Worm (Caenorhabditis elegans) whole organism, young adult: ENCODE results near the gene daao-1.
A peak's percentile ranks its signal among the peaks of the same experiment; 100 is the strongest.

Source experiments
- B0019.2 ChIP-seq: fragments of 200-800 bp; sonication (Bioruptor generic); conservative IDR thresholded peaks from 2 replicates; pipeline ENCODE4 v1.3.6; 2022; ENCODE audit warnings: missing genetic modification reagents, missing genetic modification characterization, missing compliant biosample characterization
- B0035.1 ChIP-seq: sonication (generic microtip); optimal IDR thresholded peaks from 2 replicates; lab custom pipeline; 2016; ENCODE audit warnings: missing genetic modification characterization, mild to moderate bottlenecking, missing compliant biosample characterization, missing genotype, missing genetic modification reagents
- B0261.1 ChIP-seq: sonication (generic microtip); optimal IDR thresholded peaks from 2 replicates; lab custom pipeline; 2016; ENCODE audit warnings: mild to moderate bottlenecking, missing genetic modification characterization, moderate library complexity, missing compliant biosample characterization
- D2030.7 ChIP-seq: fragments of 200-800 bp; sonication (Bioruptor generic); IDR thresholded peaks from 2 replicates; pipeline ENCODE4 v1.3.6; 2022; ENCODE audit warnings: missing genetic modification reagents, missing genetic modification characterization, missing compliant biosample characterization
- F49E8.2 ChIP-seq: sonication (generic microtip); optimal IDR thresholded peaks from 3 replicates; lab custom pipeline; 2017; ENCODE audit warnings: missing genetic modification characterization, mild to moderate bottlenecking, missing compliant biosample characterization, antibody characterized with exemption, moderate library complexity; ENCODE audit not compliant: insufficient read depth
- F57C9.4 ChIP-seq: sonication (generic microtip); optimal IDR thresholded peaks from 2 replicates; lab custom pipeline; 2017; ENCODE audit warnings: mild to moderate bottlenecking, missing genetic modification characterization, missing compliant biosample characterization
- K11D2.4 ChIP-seq: fragments of 200-800 bp; sonication (Bioruptor generic); IDR thresholded peaks from 2 replicates; pipeline ENCODE4 v1.3.6; 2022; ENCODE audit warnings: missing genetic modification reagents, missing genetic modification characterization, missing compliant biosample characterization
- K12H6.12 ChIP-seq: fragments of 200-800 bp; sonication (Bioruptor generic); optimal IDR thresholded peaks from 2 replicates; lab custom pipeline; 2018; ENCODE audit warnings: mild to moderate bottlenecking, missing genetic modification characterization, missing compliant biosample characterization
- T07F8.4 ChIP-seq: sonication (generic microtip); optimal IDR thresholded peaks from 2 replicates; lab custom pipeline; 2016; ENCODE audit warnings: mild to moderate bottlenecking, missing genetic modification characterization, moderate library complexity, missing compliant biosample characterization
- T26A5.8 ChIP-seq: sonication (generic microtip); optimal IDR thresholded peaks from 2 replicates; lab custom pipeline; 2016; ENCODE audit warnings: missing genetic modification characterization, missing compliant biosample characterization
- Y67H2A.10 ChIP-seq: fragments of 200-800 bp; sonication (Bioruptor generic); conservative IDR thresholded peaks from 2 replicates; pipeline ENCODE4 v1.3.6; 2022; ENCODE audit warnings: missing genetic modification reagents, missing genetic modification characterization, missing compliant biosample characterization
- athp-1 ChIP-seq: sonication (generic microtip); optimal IDR thresholded peaks from 2 replicates; lab custom pipeline; 2017; ENCODE audit warnings: mild to moderate bottlenecking, missing genetic modification characterization, missing compliant biosample characterization
- attf-5 ChIP-seq: fragments of 200-800 bp; sonication (Bioruptor generic); optimal IDR thresholded peaks from 2 replicates; lab custom pipeline; 2018; ENCODE audit warnings: mild to moderate bottlenecking, missing genetic modification characterization, missing compliant biosample characterization
- bed-2 ChIP-seq: fragments of 200-800 bp; sonication (Bioruptor generic); IDR thresholded peaks from 2 replicates; pipeline ENCODE4 v1.3.6; 2022; ENCODE audit warnings: missing genetic modification reagents, missing genetic modification characterization, missing compliant biosample characterization
- ceh-58 ChIP-seq: fragments of 200-800 bp; sonication (Bioruptor generic); IDR thresholded peaks from 2 replicates; pipeline ENCODE4 v1.3.6; 2022; ENCODE audit warnings: missing genetic modification characterization, missing compliant biosample characterization
- ceh-79 ChIP-seq: sonication (generic microtip); optimal IDR thresholded peaks from 2 replicates; lab custom pipeline; 2017; ENCODE audit warnings: mild to moderate bottlenecking, missing genetic modification characterization, missing compliant biosample characterization
- die-1 ChIP-seq: sonication (generic microtip); optimal IDR thresholded peaks from 2 replicates; lab custom pipeline; 2016; ENCODE audit warnings: missing genotype, mild to moderate bottlenecking, missing genetic modification characterization, missing compliant biosample characterization
- dox-1 ChIP-seq: fragments of 200-800 bp; sonication (Bioruptor generic); IDR thresholded peaks from 2 replicates; pipeline ENCODE4 v1.3.6; 2022; ENCODE audit warnings: missing genetic modification reagents, missing genetic modification characterization, missing compliant biosample characterization
- dpff-1 ChIP-seq: sonication (generic microtip); optimal IDR thresholded peaks from 2 replicates; lab custom pipeline; 2017; ENCODE audit warnings: mild to moderate bottlenecking, missing genetic modification characterization, missing compliant biosample characterization
- egl-44 ChIP-seq: fragments of 200-800 bp; sonication (Bioruptor generic); IDR thresholded peaks from 2 replicates; pipeline ENCODE4 v1.3.6; 2022; ENCODE audit warnings: missing genetic modification reagents, missing genetic modification characterization, missing compliant biosample characterization
- egrh-3 ChIP-seq: fragments of 200-800 bp; sonication (Bioruptor generic); IDR thresholded peaks from 2 replicates; pipeline ENCODE4 v1.3.6; 2022; ENCODE audit warnings: missing genetic modification reagents, missing genetic modification characterization, missing compliant biosample characterization
- ekl-4 ChIP-seq: fragments of 200-800 bp; sonication (Bioruptor generic); IDR thresholded peaks from 2 replicates; pipeline ENCODE4 v1.3.6; 2022; ENCODE audit warnings: missing genetic modification reagents, missing genetic modification characterization, missing compliant biosample characterization
- fkh-3 ChIP-seq: sonication (generic microtip); optimal IDR thresholded peaks from 2 replicates; lab custom pipeline; 2016; ENCODE audit warnings: mild to moderate bottlenecking, missing genetic modification characterization, missing compliant biosample characterization
- hmg-20 ChIP-seq: fragments of 200-800 bp; sonication (Bioruptor generic); IDR thresholded peaks from 2 replicates; pipeline ENCODE4 v1.3.6; 2022; ENCODE audit warnings: missing genetic modification reagents, missing genetic modification characterization, missing compliant biosample characterization
- hsf-1 ChIP-seq: fragments of 200-800 bp; sonication (Bioruptor generic); IDR thresholded peaks from 2 replicates; pipeline ENCODE4 v1.3.6; 2022; ENCODE audit warnings: missing genetic modification reagents, missing genetic modification characterization, missing compliant biosample characterization
- let-607 ChIP-seq, 2 experiments: fragments of 200-800 bp in 1 of 2; sonication (Bioruptor generic) in 1 of 2; sonication (generic microtip) in 1 of 2; optimal IDR thresholded peaks; 2 replicates each; lab custom pipeline; 2016 to 2018; ENCODE audit warnings: mild to moderate bottlenecking in 2 of 2, missing compliant biosample characterization in 2 of 2, missing genetic modification characterization in 2 of 2, moderate library complexity in 2 of 2, missing genotype in 1 of 2
- lin-35 ChIP-seq, 3 experiments: fragments of 150-350 bp in 2 of 3; sonication (generic microtip) in 1 of 3; optimal IDR thresholded peaks; 2 replicates each; lab custom pipeline; 2014 to 2018; ENCODE audit warnings: missing biosample characterization in 3 of 3, missing genetic modification characterization in 3 of 3, missing genetic modification reagents in 3 of 3
- lsl-1 ChIP-seq: fragments of 200-800 bp; sonication (Bioruptor generic); optimal IDR thresholded peaks from 2 replicates; lab custom pipeline; 2018; ENCODE audit warnings: mild to moderate bottlenecking, missing genetic modification characterization, moderate library complexity, missing compliant biosample characterization
- lsy-27 ChIP-seq: sonication (generic microtip); optimal IDR thresholded peaks from 2 replicates; lab custom pipeline; 2017; ENCODE audit warnings: missing genetic modification characterization, mild to moderate bottlenecking, missing compliant biosample characterization, antibody characterized with exemption, missing genotype, borderline replicate concordance; ENCODE audit not compliant: insufficient read depth
- madf-10 ChIP-seq: sonication (generic microtip); optimal IDR thresholded peaks from 2 replicates; lab custom pipeline; 2016; ENCODE audit warnings: mild to moderate bottlenecking, missing genetic modification characterization, missing compliant biosample characterization
- madf-3 ChIP-seq: fragments of 200-800 bp; sonication (Bioruptor generic); IDR thresholded peaks from 2 replicates; pipeline ENCODE4 v1.3.6; 2022; ENCODE audit warnings: missing genetic modification reagents, missing genetic modification characterization, missing compliant biosample characterization
- mcd-1 ChIP-seq: fragments of 200-800 bp; sonication (Bioruptor generic); IDR thresholded peaks from 2 replicates; pipeline ENCODE4 v1.3.6; 2022; ENCODE audit warnings: missing genetic modification reagents, missing genetic modification characterization, missing compliant biosample characterization
- mel-28 ChIP-seq: sonication (generic microtip); optimal IDR thresholded peaks from 2 replicates; lab custom pipeline; 2016; ENCODE audit warnings: borderline replicate concordance, mild to moderate bottlenecking, missing genetic modification characterization, missing compliant biosample characterization
- mxl-1 ChIP-seq: sonication (generic microtip); optimal IDR thresholded peaks from 2 replicates; lab custom pipeline; 2016; ENCODE audit warnings: missing genetic modification characterization, missing compliant biosample characterization
- nfyb-1 ChIP-seq: fragments of 200-800 bp; sonication (Bioruptor generic); IDR thresholded peaks from 2 replicates; pipeline ENCODE4 v1.3.6; 2022; ENCODE audit warnings: missing genetic modification reagents, missing genetic modification characterization, missing compliant biosample characterization
- pbrm-1 ChIP-seq: fragments of 200-800 bp; sonication (Bioruptor generic); IDR thresholded peaks from 2 replicates; pipeline ENCODE4 v1.3.6; 2022; ENCODE audit warnings: missing genetic modification reagents, missing genetic modification characterization, missing compliant biosample characterization
- repo-1 ChIP-seq: sonication (generic microtip); optimal IDR thresholded peaks from 2 replicates; lab custom pipeline; 2017; ENCODE audit warnings: mild to moderate bottlenecking, missing genetic modification characterization, missing compliant biosample characterization
- rpc-1 ChIP-seq, 2 experiments: fragments of 150-350 bp in 1 of 2; sonication (generic microtip) in 1 of 2; optimal IDR thresholded peaks; 2 replicates each; lab custom pipeline; 2014 to 2018; ENCODE audit warnings: missing biosample characterization in 1 of 2, missing genetic modification characterization in 1 of 2, missing genetic modification reagents in 1 of 2, missing genotype in 1 of 2
- snpc-1.3 ChIP-seq: sonication (generic microtip); optimal IDR thresholded peaks from 2 replicates; lab custom pipeline; 2017; ENCODE audit warnings: missing genetic modification characterization, mild to moderate bottlenecking, missing compliant biosample characterization, antibody characterized with exemption, moderate library complexity, missing genotype, missing genetic modification reagents; ENCODE audit not compliant: insufficient read depth
- snpc-3.4 ChIP-seq: sonication (generic microtip); optimal IDR thresholded peaks from 2 replicates; lab custom pipeline; 2017; ENCODE audit warnings: missing genetic modification characterization, mild to moderate bottlenecking, missing compliant biosample characterization, antibody characterized with exemption, moderate library complexity, missing genotype, missing genetic modification reagents
- unc-130 ChIP-seq: sonication (generic microtip); optimal IDR thresholded peaks from 2 replicates; lab custom pipeline; 2016; ENCODE audit warnings: missing genetic modification reagents, missing genetic modification characterization, missing compliant biosample characterization
- unc-62 ChIP-seq: fragments of 150-350 bp; optimal IDR thresholded peaks from 2 replicates; lab custom pipeline; 2014; ENCODE audit warnings: missing biosample characterization, missing genetic modification reagents, missing genetic modification characterization
- zfh-2 ChIP-seq: fragments of 200-800 bp; sonication (Bioruptor generic); conservative IDR thresholded peaks from 2 replicates; pipeline ENCODE4 v1.3.6; 2022; ENCODE audit warnings: missing genetic modification reagents, missing genetic modification characterization, missing compliant biosample characterization
- zim-3 ChIP-seq: sonication (generic microtip); optimal IDR thresholded peaks from 2 replicates; lab custom pipeline; 2017; ENCODE audit warnings: mild to moderate bottlenecking, missing genetic modification characterization, moderate library complexity, missing compliant biosample characterization
- ztf-18 ChIP-seq: sonication (generic microtip); optimal IDR thresholded peaks from 2 replicates; lab custom pipeline; 2016; ENCODE audit warnings: missing genotype, mild to moderate bottlenecking, missing genetic modification characterization, missing compliant biosample characterization
- ztf-26 ChIP-seq: sonication (generic microtip); optimal IDR thresholded peaks from 2 replicates; lab custom pipeline; 2017; ENCODE audit warnings: missing genetic modification characterization, missing compliant biosample characterization

The daao-1 gene

ce11 chrIV:2639666-2640273 is 25.8 kb downstream of the daao-1 start:
- TF ChIP-seq unc-62 (GFP tag; lab: Kevin White, UChicago): no peak
- TF ChIP-seq mxl-1 (tag; lab: Kevin White, UChicago): no peak
- TF ChIP-seq snpc-3.4 (tag; lab: Kevin White, UChicago): peak; percentile 42
- peak; percentile 42 for TF ChIP-seq repo-1 (tag; lab: Kevin White, UChicago)
- 0 out of 2 replicates have a peak, but pooled peaks have one; percentile 34 for TF ChIP-seq zfh-2
- TF ChIP-seq B0019.2: no peak
- no peak for TF ChIP-seq dpff-1 (tag; lab: Kevin White, UChicago)
- peak; percentile 54 for TF ChIP-seq attf-5 (GFP tag; lab: Kevin White, UChicago)
- peak; percentile 19 for TF ChIP-seq madf-10
- TF ChIP-seq T26A5.8 (tag; lab: Kevin White, UChicago): peak; percentile 62
- peak; percentile 65 for TF ChIP-seq ekl-4 (GFP tag; lab: Robert Waterston, UW)
- peak in 1 of 2 experiments; percentile 55 for TF ChIP-seq let-607 (tag; optimal IDR thresholded peaks at IDR 0.05; lab: Kevin White, UChicago)
- TF ChIP-seq F57C9.4 (tag; lab: Kevin White, UChicago): no peak
- TF ChIP-seq K11D2.4 (GFP tag; lab: Robert Waterston, UW): no peak
- peak; percentile 15 for TF ChIP-seq ztf-26 (tag; lab: Kevin White, UChicago)
- peak; percentile 46; the same call in 1 of the 2 replicates for TF ChIP-seq Y67H2A.10 (GFP tag; lab: Robert Waterston, UW)
- peak; percentile 71 for TF ChIP-seq mcd-1 (GFP tag; lab: Robert Waterston, UW)
- TF ChIP-seq lsy-27 (tag; lab: Kevin White, UChicago): peak; percentile 24
- peak; percentile 91 for TF ChIP-seq nfyb-1 (GFP tag; lab: Robert Waterston, UW)
- peak; percentile 81 for TF ChIP-seq rpc-1 (optimal IDR thresholded peaks at IDR 0.05; lab: Kevin White, UChicago)
- TF ChIP-seq rpc-1 (tag; optimal IDR thresholded peaks at IDR 0.05; lab: Kevin White, UChicago): peak; percentile 77
- 0 out of 2 replicates have a peak, but pooled peaks have one; percentile 32 for TF ChIP-seq hsf-1
- TF ChIP-seq bed-2 (GFP tag; lab: Robert Waterston, UW): no peak
- TF ChIP-seq pbrm-1 (GFP tag; lab: Robert Waterston, UW): 0 out of 2 replicates have a peak, but pooled peaks have one; percentile 8
- TF ChIP-seq egl-44 (GFP tag; lab: Robert Waterston, UW): peak; percentile 58; the same call in 1 of the 2 replicates
- peak; percentile 87 for TF ChIP-seq ztf-18 (tag; lab: Kevin White, UChicago)
- TF ChIP-seq T07F8.4 (tag; lab: Kevin White, UChicago): peak; percentile 17
- peak; percentile 19 for TF ChIP-seq snpc-1.3 (tag; lab: Kevin White, UChicago)
- no peak for TF ChIP-seq egrh-3 (GFP tag; lab: Robert Waterston, UW)
- no peak for TF ChIP-seq zim-3
- TF ChIP-seq ceh-58: 0 out of 2 replicates have a peak, but pooled peaks have one; percentile 30
- TF ChIP-seq F49E8.2 (tag; lab: Kevin White, UChicago): peak; percentile 70
- TF ChIP-seq madf-3 (GFP tag; lab: Robert Waterston, UW): 0 out of 2 replicates have a peak, but pooled peaks have one; percentile 17
- TF ChIP-seq unc-130 (GFP tag; lab: Kevin White, UChicago): no peak
- TF ChIP-seq B0261.1 (tag; lab: Kevin White, UChicago): peak; percentile 88
- peak; percentile 7 for TF ChIP-seq ceh-79
- no peak for TF ChIP-seq K12H6.12 (tag; lab: Kevin White, UChicago)
- TF ChIP-seq dox-1 (GFP tag; lab: Robert Waterston, UW): peak; percentile 79
- TF ChIP-seq D2030.7: peak; percentile 43; the same call in 1 of the 2 replicates
- peak in 1 of 3 experiments; percentile 59 for TF ChIP-seq lin-35 (GFP tag; optimal IDR thresholded peaks at IDR 0.05; lab: Kevin White, UChicago)
- peak; percentile 57 for TF ChIP-seq die-1 (tag; lab: Kevin White, UChicago)
- no peak for TF ChIP-seq mel-28 (tag; lab: Kevin White, UChicago)
- peak; percentile 19 for TF ChIP-seq lsl-1
- peak; percentile 21 for TF ChIP-seq fkh-3
- peak; percentile 66 for TF ChIP-seq athp-1
- TF ChIP-seq B0035.1 (tag; lab: Kevin White, UChicago): no peak
- 0 out of 2 replicates have a peak, but pooled peaks have one; percentile 27 for TF ChIP-seq hmg-20 (GFP tag; lab: Robert Waterston, UW)
